Fruit fly (Drosophila melanogaster) whole organism, wandering third instar larva: ENCODE results near the gene Inx3.

Experiments
- CG9705 ChIP-seq: fragments of 200-800 bp; sonication (Bioruptor generic); optimal IDR thresholded peaks from 2 replicates; lab custom pipeline; 2018; ENCODE audit warnings: missing biosample characterization, mild to moderate bottlenecking, missing genetic modification characterization
- Dfd ChIP-seq: fragments of >200 bp; optimal IDR thresholded peaks from 2 replicates; lab custom pipeline; 2017; ENCODE audit warnings: missing biosample characterization, missing genetic modification characterization
- HLH106 ChIP-seq: fragments of 200-800 bp; optimal IDR thresholded peaks from 3 replicates; lab custom pipeline; 2019; ENCODE audit warnings: missing biosample characterization, mild to moderate bottlenecking, missing genetic modification characterization, moderate library complexity
- Myc ChIP-seq: fragments of >200 bp; optimal IDR thresholded peaks from 2 replicates; lab custom pipeline; 2017
- OdsH ChIP-seq: fragments of 200-800 bp; sonication (Bioruptor generic); optimal IDR thresholded peaks from 2 replicates; lab custom pipeline; 2016; ENCODE audit warnings: missing biosample characterization, mild to moderate bottlenecking, missing genetic modification characterization
- br ChIP-seq: fragments of 200-800 bp; sonication (Bioruptor generic); optimal IDR thresholded peaks from 2 replicates; lab custom pipeline; 2016; ENCODE audit warnings: missing biosample characterization, missing genetic modification characterization
- fru ChIP-seq: fragments of 200-800 bp; sonication (Bioruptor generic); optimal IDR thresholded peaks from 3 replicates; lab custom pipeline; 2016; ENCODE audit warnings: missing biosample characterization, mild to moderate bottlenecking, missing genetic modification characterization
- h ChIP-seq: fragments of 200-800 bp; sonication (Bioruptor generic); optimal IDR thresholded peaks from 3 replicates; lab custom pipeline; 2016; ENCODE audit warnings: missing biosample characterization, mild to moderate bottlenecking, missing genetic modification characterization
- psq ChIP-seq: fragments of 200-800 bp; sonication (Bioruptor generic); optimal IDR thresholded peaks from 3 replicates; lab custom pipeline; 2017; ENCODE audit warnings: missing biosample characterization, mild to moderate bottlenecking, missing genetic modification characterization, moderate library complexity
- rgr ChIP-seq: fragments of 200-800 bp; sonication (Bioruptor generic); optimal IDR thresholded peaks from 3 replicates; lab custom pipeline; 2016; ENCODE audit warnings: missing biosample characterization, mild to moderate bottlenecking, missing genetic modification characterization
- usp ChIP-seq: fragments of >200 bp; optimal IDR thresholded peaks from 2 replicates; lab custom pipeline; 2017; ENCODE audit warnings: missing biosample characterization, missing genetic modification characterization
- woc ChIP-seq: sonication (Bioruptor generic); optimal IDR thresholded peaks from 2 replicates; lab custom pipeline; 2016; ENCODE audit warnings: missing biosample characterization, mild to moderate bottlenecking, missing genetic modification characterization

DNA sequence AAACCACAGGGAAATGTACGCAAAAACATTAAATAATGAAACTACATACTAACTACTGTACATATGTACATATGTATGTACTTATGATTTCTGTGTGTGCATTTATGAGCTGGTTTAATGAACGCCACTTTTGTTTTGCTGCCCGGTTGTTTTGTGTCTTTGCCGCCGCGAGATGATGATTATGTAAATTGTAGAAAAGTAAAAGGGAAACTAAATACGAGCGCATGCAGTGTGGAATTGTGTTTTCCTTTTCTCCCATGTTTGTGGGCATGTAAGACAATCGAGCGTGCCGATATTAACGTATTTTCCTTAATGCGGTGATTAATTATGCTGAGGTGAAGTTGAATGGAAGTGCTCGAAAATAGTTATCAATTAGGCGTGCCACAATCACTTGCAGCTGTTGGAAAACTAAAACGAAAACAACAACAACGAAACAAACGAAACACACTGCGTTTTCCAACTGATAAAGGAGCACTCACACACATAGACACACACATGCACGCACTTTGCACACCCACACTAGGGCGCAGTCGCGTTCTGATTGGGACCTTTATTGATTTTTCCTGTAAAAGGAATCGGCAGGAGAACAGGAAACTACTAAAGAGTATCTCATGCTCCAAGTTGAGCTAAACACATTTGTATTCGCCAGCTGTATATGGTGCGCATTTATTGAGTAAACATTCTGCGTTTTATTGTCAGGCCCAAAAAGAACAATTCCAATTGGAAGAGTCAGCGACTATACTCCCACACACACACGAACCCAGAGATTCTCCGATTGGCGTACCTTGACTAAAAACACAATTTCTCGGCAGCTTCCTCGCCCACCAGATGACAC, 15.3 kb downstream of the Inx3 start:
- TF ChIP-seq Dfd (GFP tag; lab: Kevin White, UChicago) (no peak), HLH106 (no peak), br (GFP tag; lab: Kevin White, UChicago) (no peak), usp (GFP tag; lab: Kevin White, UChicago) (no peak), h (GFP tag; lab: Kevin White, UChicago) (no peak), rgr (GFP tag; lab: Kevin White, UChicago) (no peak), psq (GFP tag; lab: Kevin White, UChicago) (no peak), OdsH (GFP tag; lab: Kevin White, UChicago) (no peak), fru (GFP tag; lab: Kevin White, UChicago) (no peak), CG9705 (GFP tag; lab: Kevin White, UChicago) (no peak), woc (GFP tag; lab: Kevin White, UChicago) (no peak), Myc (lab: Kevin White, UChicago) (no peak)
